1 fruit fly cellular context compared by ENCODE assay signal in genomic region chr3R:12716251-12716650, dm6.
TF ChIP-seq lines count a peak whose summit lies in the region.

No protein-coding gene starts in this region.

TF ChIP-seq in whole organism, embryonic, 481 proteins besides CTCF, POLR2A, EP300 and RAD21 (continued from another document):
- TF ChIP-seq Doc3 (GFP tag; IDR thresholded peaks at IDR 0.05; lab: Robert Waterston, UW; ENCODE audit: partially characterized antibody), result no peak
- peak; percentile 26 for TF ChIP-seq CG7987 (GFP tag; optimal IDR thresholded peaks at IDR 0.05; lab: Kevin White, UChicago)
- TF ChIP-seq Lpt (GFP tag; optimal IDR thresholded peaks at IDR 0.05; lab: Kevin White, UChicago), result no peak
- TF ChIP-seq BtbVII (GFP tag; optimal IDR thresholded peaks at IDR 0.05; lab: Kevin White, UChicago), result peak; percentile 69
- TF ChIP-seq CG8290 (GFP tag; optimal IDR thresholded peaks at IDR 0.05; lab: Kevin White, UChicago), result no peak
- TF ChIP-seq CG8290 (tag; optimal IDR thresholded peaks at IDR 0.05; lab: Kevin White, UChicago), result peak in 1 of 2 experiments; percentile 55
- no peak for TF ChIP-seq hth (optimal IDR thresholded peaks at IDR 0.05; lab: Kevin White, UChicago)
- TF ChIP-seq Sin3A (optimal IDR thresholded peaks at IDR 0.05; lab: Kevin White, UChicago), result no peak
- 0 out of 2 replicates have a peak, but pooled peaks have one; percentile 27 for TF ChIP-seq Taf1 (GFP tag; IDR thresholded peaks at IDR 0.05; lab: Robert Waterston, UW)
- no peak for TF ChIP-seq CG33213 (GFP tag; optimal IDR thresholded peaks at IDR 0.05; lab: Kevin White, UChicago)
- TF ChIP-seq gt (GFP tag; IDR thresholded peaks at IDR 0.05; lab: Robert Waterston, UW), result no peak
- no peak for TF ChIP-seq dysf (GFP tag; IDR thresholded peaks at IDR 0.05; lab: Robert Waterston, UW)
- peak; percentile 84 for TF ChIP-seq exex (tag; optimal IDR thresholded peaks at IDR 0.05; lab: Kevin White, UChicago)
- TF ChIP-seq odd (GFP tag; optimal IDR thresholded peaks at IDR 0.05; lab: Kevin White, UChicago), result no peak
- peak; percentile 74 for TF ChIP-seq CG13296 (GFP tag; optimal IDR thresholded peaks at IDR 0.05; lab: Kevin White, UChicago)
- peak; percentile 22 for TF ChIP-seq sd (tag; optimal IDR thresholded peaks at IDR 0.05; lab: Kevin White, UChicago)
- TF ChIP-seq Pdp1 (GFP tag; optimal IDR thresholded peaks at IDR 0.05; lab: Kevin White, UChicago), result no peak
- TF ChIP-seq Fer1 (GFP tag; optimal IDR thresholded peaks at IDR 0.05; lab: Kevin White, UChicago), result peak; percentile 25
- TF ChIP-seq CG1024 (GFP tag; IDR thresholded peaks at IDR 0.05; lab: Robert Waterston, UW), result no peak
- no peak for TF ChIP-seq CG14667 (GFP tag; IDR thresholded peaks at IDR 0.05; lab: Robert Waterston, UW)
- no peak for TF ChIP-seq CG1792 (GFP tag; optimal IDR thresholded peaks at IDR 0.05; lab: Kevin White, UChicago)
- TF ChIP-seq CrebB (tag; optimal IDR thresholded peaks at IDR 0.05; lab: Kevin White, UChicago), result peak; percentile 1
- TF ChIP-seq CG12659 (GFP tag; optimal IDR thresholded peaks at IDR 0.05; lab: Kevin White, UChicago), result peak; percentile 7
- peak; percentile 47 for TF ChIP-seq sens (GFP tag; lab: Kevin White, UChicago)
- TF ChIP-seq Blimp-1 (GFP tag; optimal IDR thresholded peaks at IDR 0.05; lab: Kevin White, UChicago), result peak; percentile 28
- peak; percentile 16 for TF ChIP-seq schlank (tag; optimal IDR thresholded peaks at IDR 0.05; lab: Kevin White, UChicago)
- TF ChIP-seq Hr51 (GFP tag; optimal IDR thresholded peaks at IDR 0.05; lab: Kevin White, UChicago), result no peak
- peak; percentile 35 for TF ChIP-seq caup (GFP tag; optimal IDR thresholded peaks at IDR 0.05; lab: Kevin White, UChicago; ENCODE audit: severe bottlenecking)
- TF ChIP-seq CG15269 (tag; optimal IDR thresholded peaks at IDR 0.05; lab: Kevin White, UChicago), result peak; percentile 36
- TF ChIP-seq nerfin-1 (tag; optimal IDR thresholded peaks at IDR 0.05; lab: Kevin White, UChicago), result no peak
- TF ChIP-seq Meics (GFP tag; optimal IDR thresholded peaks at IDR 0.05; lab: Kevin White, UChicago), result peak; percentile 7
- no peak for TF ChIP-seq CoRest (tag; optimal IDR thresholded peaks at IDR 0.05; lab: Kevin White, UChicago)
- no peak for TF ChIP-seq aop (GFP tag; IDR thresholded peaks at IDR 0.05; lab: Robert Waterston, UW)
- no peak for TF ChIP-seq fd64A (GFP tag; optimal IDR thresholded peaks at IDR 0.05; lab: Kevin White, UChicago)
- TF ChIP-seq CG34376 (GFP tag; optimal IDR thresholded peaks at IDR 0.05; lab: Kevin White, UChicago), result peak; percentile 70
- TF ChIP-seq CG10565 (GFP tag; optimal IDR thresholded peaks at IDR 0.05; lab: Kevin White, UChicago), result no peak
- no peak for TF ChIP-seq disco-r (GFP tag; optimal IDR thresholded peaks at IDR 0.05; lab: Kevin White, UChicago)
- TF ChIP-seq HmgZ (tag; optimal IDR thresholded peaks at IDR 0.05; lab: Kevin White, UChicago), result peak; percentile 21
- TF ChIP-seq CG12769 (tag; optimal IDR thresholded peaks at IDR 0.05; lab: Kevin White, UChicago), result peak; percentile 47
- no peak for TF ChIP-seq D (optimal IDR thresholded peaks at IDR 0.05; lab: Kevin White, UChicago)
- no peak for TF ChIP-seq D (GFP tag; optimal IDR thresholded peaks at IDR 0.05; lab: Kevin White, UChicago)
- TF ChIP-seq Ets97D (GFP tag; optimal IDR thresholded peaks at IDR 0.05; lab: Kevin White, UChicago), result no peak
- TF ChIP-seq Ssrp (tag; optimal IDR thresholded peaks at IDR 0.05; lab: Kevin White, UChicago), result no peak
- peak; percentile 60 for TF ChIP-seq B-H2 (GFP tag; optimal IDR thresholded peaks at IDR 0.05; lab: Kevin White, UChicago)
- TF ChIP-seq mirr (GFP tag; optimal IDR thresholded peaks at IDR 0.05; lab: Kevin White, UChicago), result peak; percentile 84
- TF ChIP-seq CG12071 (GFP tag; optimal IDR thresholded peaks at IDR 0.05; lab: Kevin White, UChicago), result peak; percentile 54
- TF ChIP-seq dimm (GFP tag; IDR thresholded peaks at IDR 0.05; lab: Robert Waterston, UW), result no peak
- TF ChIP-seq CG5953 (GFP tag; IDR thresholded peaks at IDR 0.05; lab: Robert Waterston, UW), result no peak
- no peak for TF ChIP-seq CG4424 (GFP tag; optimal IDR thresholded peaks at IDR 0.05; lab: Kevin White, UChicago)
- TF ChIP-seq CG8765 (GFP tag; IDR thresholded peaks at IDR 0.05; lab: Robert Waterston, UW), result no peak
- TF ChIP-seq CG6689 (GFP tag; IDR thresholded peaks at IDR 0.05; lab: Robert Waterston, UW), result no peak
- TF ChIP-seq sr (GFP tag; IDR thresholded peaks at IDR 0.05; lab: Robert Waterston, UW), result no peak
- TF ChIP-seq NC2α (GFP tag; optimal IDR thresholded peaks at IDR 0.05; lab: Kevin White, UChicago), result no peak
- peak; percentile 40 for TF ChIP-seq Fer3 (tag; optimal IDR thresholded peaks at IDR 0.05; lab: Kevin White, UChicago)
- peak; percentile 23 for TF ChIP-seq Hmr (GFP tag; optimal IDR thresholded peaks at IDR 0.05; lab: Kevin White, UChicago)
- TF ChIP-seq sima (GFP tag; optimal IDR thresholded peaks at IDR 0.05; lab: Kevin White, UChicago), result no peak
- no peak for TF ChIP-seq vfl (GFP tag; optimal IDR thresholded peaks at IDR 0.05; lab: Kevin White, UChicago)
- peak; percentile 8 for TF ChIP-seq CG3838 (GFP tag; optimal IDR thresholded peaks at IDR 0.05; lab: Kevin White, UChicago)
- TF ChIP-seq bsh (GFP tag; optimal IDR thresholded peaks at IDR 0.05; lab: Kevin White, UChicago), result no peak
- no peak for TF ChIP-seq CG3065 (GFP tag; optimal IDR thresholded peaks at IDR 0.05; lab: Kevin White, UChicago)
- TF ChIP-seq repo (GFP tag; optimal IDR thresholded peaks at IDR 0.05; lab: Kevin White, UChicago), result no peak
- 0 out of 2 replicates have a peak, but pooled peaks have one; percentile 18 for TF ChIP-seq Atf6 (GFP tag; IDR thresholded peaks at IDR 0.05; lab: Robert Waterston, UW)
- no peak for TF ChIP-seq Hr78 (GFP tag; optimal IDR thresholded peaks at IDR 0.05; lab: Kevin White, UChicago)
- TF ChIP-seq Dad (GFP tag; optimal IDR thresholded peaks at IDR 0.05; lab: Kevin White, UChicago), result no peak
- TF ChIP-seq Neu2 (GFP tag; optimal IDR thresholded peaks at IDR 0.05; lab: Kevin White, UChicago; ENCODE audit: borderline replicate concordance), result no peak
